Worm (Caenorhabditis elegans): ENCODE measurements around the gene C13B9.2.

The C13B9.2 gene

ce11 chrIII:6625317-6625716, 5.3 kb downstream of the C13B9.2 start (continued):
- no peak for TF ChIP-seq nhr-28 (tag; optimal IDR thresholded peaks at IDR 0.05)
- TF ChIP-seq ztf-11 (tag; optimal IDR thresholded peaks at IDR 0.05): no peak
- TF ChIP-seq tbx-2 (tag; optimal IDR thresholded peaks at IDR 0.05): peak; percentile 37
- TF ChIP-seq nhr-12 (tag; optimal IDR thresholded peaks at IDR 0.05): no peak
- no peak for TF ChIP-seq sup-37 (GFP tag; optimal IDR thresholded peaks at IDR 0.05)
- TF ChIP-seq lin-35 (GFP tag; optimal IDR thresholded peaks at IDR 0.05): peak; percentile 46 to 66
- peak; percentile 27 to 69 (median 50) for TF ChIP-seq dpl-1 (GFP tag; optimal IDR thresholded peaks at IDR 0.05)
- TF ChIP-seq snu-23 (GFP tag; optimal IDR thresholded peaks at IDR 0.05): peak; percentile 52
- TF ChIP-seq hlh-17 (GFP tag; optimal IDR thresholded peaks at IDR 0.05; ENCODE audit: borderline replicate concordance): no peak
- no peak for TF ChIP-seq egl-13 (tag; optimal IDR thresholded peaks at IDR 0.05)
- TF ChIP-seq F16B12.6 (tag; optimal IDR thresholded peaks at IDR 0.05): peak; percentile 11
- peak; percentile 68 for TF ChIP-seq rnt-1 (tag; optimal IDR thresholded peaks at IDR 0.05)
- TF ChIP-seq ztf-4 (tag; optimal IDR thresholded peaks at IDR 0.05): no peak
- peak; percentile 38 for TF ChIP-seq nhr-20 (tag; optimal IDR thresholded peaks at IDR 0.05)
- peak; percentile 89 for TF ChIP-seq xbp-1 (tag; optimal IDR thresholded peaks at IDR 0.05)
- no peak for TF ChIP-seq pag-3 (tag; optimal IDR thresholded peaks at IDR 0.05; ENCODE audit: borderline replicate concordance, insufficient read depth)
- peak; percentile 63 for TF ChIP-seq lin-14 (GFP tag; optimal IDR thresholded peaks at IDR 0.05)
- peak; percentile 16 for TF ChIP-seq nhr-90 (tag; optimal IDR thresholded peaks at IDR 0.05; ENCODE audit: poor library complexity)
- peak; percentile 85 for TF ChIP-seq mep-1 (tag; optimal IDR thresholded peaks at IDR 0.05)
- TF ChIP-seq blmp-1 (tag; optimal IDR thresholded peaks at IDR 0.05): peak; percentile 63
- TF ChIP-seq lin-39 (tag; optimal IDR thresholded peaks at IDR 0.05): no peak
- no peak for TF ChIP-seq pax-3 (tag; optimal IDR thresholded peaks at IDR 0.05)
- TF ChIP-seq unc-130 (tag; optimal IDR thresholded peaks at IDR 0.05): no peak
- TF ChIP-seq ces-1 (GFP tag; optimal IDR thresholded peaks at IDR 0.05): no peak
- TF ChIP-seq irx-1 (tag; optimal IDR thresholded peaks at IDR 0.05): no peak
- peak; percentile 34 for TF ChIP-seq isw-1 (GFP tag; IDR thresholded peaks at IDR 0.05)
- no peak for TF ChIP-seq mdl-1 (tag; optimal IDR thresholded peaks at IDR 0.05)
- peak; percentile 59 to 66 for TF ChIP-seq efl-1 (optimal IDR thresholded peaks at IDR 0.05)
- peak; percentile 54 to 92 for TF ChIP-seq efl-1 (GFP tag; optimal IDR thresholded peaks at IDR 0.05 in 1 of 2)
- peak; percentile 51 for TF ChIP-seq fkh-8 (tag; optimal IDR thresholded peaks at IDR 0.05)
- TF ChIP-seq nhr-71 (tag; optimal IDR thresholded peaks at IDR 0.05): peak; percentile 60
- TF ChIP-seq ceh-63 (GFP tag; optimal IDR thresholded peaks at IDR 0.05): no peak
- no peak for TF ChIP-seq nhr-237 (tag; optimal IDR thresholded peaks at IDR 0.05)
- no peak for TF ChIP-seq nhr-11 (tag; optimal IDR thresholded peaks at IDR 0.05)
- no peak for TF ChIP-seq C04F5.9 (tag; optimal IDR thresholded peaks at IDR 0.05)
- TF ChIP-seq ceh-82 (tag; optimal IDR thresholded peaks at IDR 0.05): peak in 1 of 3 experiments; percentile 39
- peak; percentile 49 for TF ChIP-seq ceh-90 (tag; optimal IDR thresholded peaks at IDR 0.05)

- TF ChIP-seq lin-14 (GFP tag; optimal IDR thresholded peaks at IDR 0.05) (no peak), nhr-28 (tag; optimal IDR thresholded peaks at IDR 0.05) (no peak), sox-4 (tag; optimal IDR thresholded peaks at IDR 0.05) (no peak), lsy-2 (tag; optimal IDR thresholded peaks at IDR 0.05) (peak in 1 of 2 experiments; percentile 3), jun-1 (tag; optimal IDR thresholded peaks at IDR 0.05) (no peak), pag-3 (tag; optimal IDR thresholded peaks at IDR 0.05; ENCODE audit: borderline replicate concordance, insufficient read depth) (no peak), grh-1 (GFP tag; IDR thresholded peaks at IDR 0.05) (no peak), tbx-2 (tag; optimal IDR thresholded peaks at IDR 0.05) (no peak), rnt-1 (tag; optimal IDR thresholded peaks at IDR 0.05) (peak; percentile 26), isw-1 (GFP tag; IDR thresholded peaks at IDR 0.05) (no peak), mdl-1 (tag; optimal IDR thresholded peaks at IDR 0.05) (no peak), lir-3 (tag; optimal IDR thresholded peaks at IDR 0.05; ENCODE audit: poor library complexity) (no peak), unc-30 (tag; optimal IDR thresholded peaks at IDR 0.05) (no peak), nhr-12 (tag; optimal IDR thresholded peaks at IDR 0.05) (no peak), nhr-90 (tag; optimal IDR thresholded peaks at IDR 0.05; ENCODE audit: poor library complexity) (no peak), mef-2 (tag; optimal IDR thresholded peaks at IDR 0.05) (no peak), aly-2 (tag; optimal IDR thresholded peaks at IDR 0.05) (no peak)
Observed at ce11 chrIII:6639028-6639427, 19.0 kb downstream of the C13B9.2 start.
